Fruit fly (Drosophila melanogaster) whole organism, wandering third instar larva: ENCODE measurements around the gene BthD.

Source experiments
- Abd-B ChIP-seq: fragments of >200 bp; optimal IDR thresholded peaks from 2 replicates; lab custom pipeline; 2017; ENCODE audit warnings: missing biosample characterization, missing genetic modification characterization
- CG32264 ChIP-seq: fragments of 200-800 bp; sonication (Bioruptor generic); optimal IDR thresholded peaks from 2 replicates; lab custom pipeline; 2016; ENCODE audit warnings: missing biosample characterization, missing genetic modification characterization
- CG9705 ChIP-seq: fragments of 200-800 bp; sonication (Bioruptor generic); optimal IDR thresholded peaks from 2 replicates; lab custom pipeline; 2018; ENCODE audit warnings: missing biosample characterization, mild to moderate bottlenecking, missing genetic modification characterization
- CrebA ChIP-seq: fragments of 200-800 bp; sonication (Bioruptor generic); optimal IDR thresholded peaks from 2 replicates; lab custom pipeline; 2016; ENCODE audit warnings: missing biosample characterization, mild to moderate bottlenecking, missing genetic modification characterization, borderline replicate concordance
- Dif ChIP-seq: fragments of 200-275, 200-300 bp; sonication (Bioruptor generic); optimal IDR thresholded peaks from 2 replicates; lab custom pipeline; 2018; ENCODE audit warnings: missing biosample characterization, missing genetic modification characterization; ENCODE audit not compliant: partially characterized antibody
- GATAd ChIP-seq: sonication (Bioruptor generic); optimal IDR thresholded peaks from 2 replicates; lab custom pipeline; 2016; ENCODE audit warnings: missing biosample characterization, missing genetic modification characterization
- HLH106 ChIP-seq: fragments of 200-800 bp; optimal IDR thresholded peaks from 3 replicates; lab custom pipeline; 2019; ENCODE audit warnings: missing biosample characterization, mild to moderate bottlenecking, missing genetic modification characterization, moderate library complexity
- Hnf4 ChIP-seq: fragments of 200-800 bp; sonication (Bioruptor generic); optimal IDR thresholded peaks from 2 replicates; lab custom pipeline; 2016; ENCODE audit warnings: missing biosample characterization, mild to moderate bottlenecking, missing genetic modification characterization
- Hr78 ChIP-seq: fragments of >200 bp; optimal IDR thresholded peaks from 2 replicates; lab custom pipeline; 2017; ENCODE audit warnings: missing biosample characterization, missing genetic modification characterization
- Hr83 ChIP-seq: fragments of 200-300 bp; sonication (Bioruptor generic); optimal IDR thresholded peaks from 2 replicates; lab custom pipeline; 2016; ENCODE audit warnings: missing biosample characterization, mild to moderate bottlenecking, missing genetic modification characterization, moderate library complexity; ENCODE audit not compliant: poor library complexity, severe bottlenecking
- Jra ChIP-seq: sonication (Bioruptor generic); optimal IDR thresholded peaks from 2 replicates; lab custom pipeline; 2016; ENCODE audit warnings: missing biosample characterization, missing genetic modification characterization
- Mio ChIP-seq: sonication (Bioruptor generic); optimal IDR thresholded peaks from 2 replicates; lab custom pipeline; 2016; ENCODE audit warnings: missing biosample characterization, missing genetic modification characterization
- N ChIP-seq: fragments of >200 bp; optimal IDR thresholded peaks from 2 replicates; lab custom pipeline; 2018; ENCODE audit warnings: missing biosample characterization, missing external identifiers, missing genetic modification characterization
- OdsH ChIP-seq: fragments of 200-800 bp; sonication (Bioruptor generic); optimal IDR thresholded peaks from 2 replicates; lab custom pipeline; 2016; ENCODE audit warnings: missing biosample characterization, mild to moderate bottlenecking, missing genetic modification characterization
- Rel ChIP-seq, 2 experiments: fragments of 200-800 bp; sonication (Bioruptor generic) in 1 of 2; optimal IDR thresholded peaks; 2 replicates in 1 of 2; 3 replicates in 1 of 2; lab custom pipeline; 2016 to 2019; ENCODE audit warnings: mild to moderate bottlenecking in 2 of 2, missing biosample characterization in 2 of 2, missing genetic modification characterization in 2 of 2, moderate library complexity in 1 of 2
- Sp1 ChIP-seq: fragments of 200-800 bp; sonication (Bioruptor generic); optimal IDR thresholded peaks from 3 replicates; lab custom pipeline; 2019; ENCODE audit warnings: missing biosample characterization, mild to moderate bottlenecking, missing genetic modification characterization, moderate library complexity
- br ChIP-seq: fragments of 200-800 bp; sonication (Bioruptor generic); optimal IDR thresholded peaks from 2 replicates; lab custom pipeline; 2016; ENCODE audit warnings: missing biosample characterization, missing genetic modification characterization
- brk ChIP-seq: fragments of 200-800 bp; sonication (Bioruptor generic); optimal IDR thresholded peaks from 2 replicates; lab custom pipeline; 2016; ENCODE audit warnings: missing biosample characterization, mild to moderate bottlenecking, missing genetic modification characterization
- dl ChIP-seq, 2 experiments: fragments of 175-275, 200-275 bp in 1 of 2; fragments of 200-275 bp in 1 of 2; sonication (Bioruptor generic); optimal IDR thresholded peaks; lab custom pipeline; 2018; ENCODE audit warnings: mild to moderate bottlenecking in 2 of 2, missing biosample characterization in 2 of 2, missing genetic modification characterization in 2 of 2, moderate library complexity in 2 of 2; ENCODE audit not compliant: partially characterized antibody in 2 of 2, insufficient read depth in 1 of 2
- dmrt93B ChIP-seq: fragments of 200-800 bp; sonication (Bioruptor generic); optimal IDR thresholded peaks from 2 replicates; lab custom pipeline; 2018; ENCODE audit warnings: missing biosample characterization, mild to moderate bottlenecking, missing genetic modification characterization
- dsf ChIP-seq: sonication (Bioruptor generic); optimal IDR thresholded peaks from 2 replicates; lab custom pipeline; 2016; ENCODE audit warnings: missing biosample characterization, missing genetic modification characterization, borderline replicate concordance
- ey ChIP-seq: fragments of 200-800 bp; sonication (Bioruptor generic); optimal IDR thresholded peaks from 2 replicates; lab custom pipeline; 2016; ENCODE audit warnings: missing biosample characterization, missing genetic modification characterization
- foxo ChIP-seq, 2 experiments: fragments of 200-800 bp; sonication (Bioruptor generic); optimal IDR thresholded peaks; 2 replicates in 1 of 2; 3 replicates in 1 of 2; lab custom pipeline; 2016 to 2017; ENCODE audit warnings: missing biosample characterization in 2 of 2, missing genetic modification characterization in 2 of 2
- fru ChIP-seq: fragments of 200-800 bp; sonication (Bioruptor generic); optimal IDR thresholded peaks from 3 replicates; lab custom pipeline; 2016; ENCODE audit warnings: missing biosample characterization, mild to moderate bottlenecking, missing genetic modification characterization
- h ChIP-seq: fragments of 200-800 bp; sonication (Bioruptor generic); optimal IDR thresholded peaks from 3 replicates; lab custom pipeline; 2016; ENCODE audit warnings: missing biosample characterization, mild to moderate bottlenecking, missing genetic modification characterization
- lola ChIP-seq: fragments of >200 bp; optimal IDR thresholded peaks from 2 replicates; lab custom pipeline; 2017; ENCODE audit warnings: missing biosample characterization, missing genetic modification characterization
- pan ChIP-seq: fragments of >200 bp; optimal IDR thresholded peaks from 2 replicates; lab custom pipeline; 2017
- psq ChIP-seq: fragments of 200-800 bp; sonication (Bioruptor generic); optimal IDR thresholded peaks from 3 replicates; lab custom pipeline; 2017; ENCODE audit warnings: missing biosample characterization, mild to moderate bottlenecking, missing genetic modification characterization, moderate library complexity
- rgr ChIP-seq: fragments of 200-800 bp; sonication (Bioruptor generic); optimal IDR thresholded peaks from 3 replicates; lab custom pipeline; 2016; ENCODE audit warnings: missing biosample characterization, mild to moderate bottlenecking, missing genetic modification characterization
- sage ChIP-seq: fragments of 200-800 bp; sonication (Bioruptor generic); optimal IDR thresholded peaks from 2 replicates; lab custom pipeline; 2016; ENCODE audit warnings: missing biosample characterization, mild to moderate bottlenecking, missing genetic modification characterization
- sv ChIP-seq: fragments of 200-800 bp; sonication (Bioruptor generic); optimal IDR thresholded peaks from 3 replicates; lab custom pipeline; 2016; ENCODE audit warnings: missing biosample characterization, missing genetic modification characterization
- tai ChIP-seq: sonication (Bioruptor generic); optimal IDR thresholded peaks from 2 replicates; lab custom pipeline; 2016; ENCODE audit warnings: missing biosample characterization, missing genetic modification characterization
- usp ChIP-seq: fragments of >200 bp; optimal IDR thresholded peaks from 2 replicates; lab custom pipeline; 2017; ENCODE audit warnings: missing biosample characterization, missing genetic modification characterization
- woc ChIP-seq: sonication (Bioruptor generic); optimal IDR thresholded peaks from 2 replicates; lab custom pipeline; 2016; ENCODE audit warnings: missing biosample characterization, mild to moderate bottlenecking, missing genetic modification characterization

Gene BthD

dm6 chrX:13634254-13634999, 22.5 kb downstream of the BthD start (continued):
- TF ChIP-seq Dif (GFP tag; lab: Kevin White, UChicago) (no peak), h (GFP tag; lab: Kevin White, UChicago) (peak; percentile 82), dl (GFP tag; optimal IDR thresholded peaks at IDR 0.05; lab: Kevin White, UChicago; ENCODE audit: insufficient read depth in 1 of 2, partially characterized antibody in 2 of 2) (no peak), tai (peak; percentile 61), usp (GFP tag; lab: Kevin White, UChicago) (no peak), br (peak; percentile 71), Rel (GFP tag; optimal IDR thresholded peaks at IDR 0.05; lab: Kevin White, UChicago) (no peak), Rel (tag; optimal IDR thresholded peaks at IDR 0.05; lab: Kevin White, UChicago) (peak; percentile 42), rgr (GFP tag; lab: Kevin White, UChicago) (peak; percentile 68), N (no peak), psq (GFP tag; lab: Kevin White, UChicago) (peak; percentile 63), fru (peak; percentile 82), ey (GFP tag; lab: Kevin White, UChicago) (peak; percentile 68), foxo (GFP tag; optimal IDR thresholded peaks at IDR 0.05; lab: Kevin White, UChicago) (peak in 1 of 2 experiments; percentile 67), Mio (no peak), OdsH (peak; percentile 77), Sp1 (GFP tag; lab: Kevin White, UChicago) (peak; percentile 38), Hr83 (GFP tag; lab: Kevin White, UChicago) (peak; percentile 65)
- TF ChIP-seq, all 38 proteins: peak for 21

dm6 chrX:13635000-13635368, 23.1 kb downstream of the BthD start:
- TF ChIP-seq woc (GFP tag; lab: Kevin White, UChicago) = no peak
- TF ChIP-seq h (GFP tag; lab: Kevin White, UChicago) = peak; percentile 29
- no peak for TF ChIP-seq dmrt93B (GFP tag; lab: Kevin White, UChicago)
- no peak for TF ChIP-seq sage (GFP tag; lab: Kevin White, UChicago)
- TF ChIP-seq br = no peak

dm6 chrX:13636810-13637209, 24.9 kb downstream of the BthD start:
- no peak for TF ChIP-seq Rel (GFP tag; optimal IDR thresholded peaks at IDR 0.05; lab: Kevin White, UChicago)
- peak; percentile 62 for TF ChIP-seq Rel (tag; optimal IDR thresholded peaks at IDR 0.05; lab: Kevin White, UChicago)
- TF ChIP-seq h (GFP tag; lab: Kevin White, UChicago) = no peak
- TF ChIP-seq, all 38 proteins: peak for 1

- TF ChIP-seq dmrt93B (GFP tag; lab: Kevin White, UChicago) (no peak), Rel (GFP tag; optimal IDR thresholded peaks at IDR 0.05; lab: Kevin White, UChicago) (no peak), Rel (tag; optimal IDR thresholded peaks at IDR 0.05; lab: Kevin White, UChicago) (peak; percentile 30)
Measured at dm6 chrX:13637588-13637987, 25.7 kb downstream of the BthD start.

dm6 chrX:13639998-13640691, 28.2 kb downstream of the BthD start:
- no peak for TF ChIP-seq pan (lab: Kevin White, UChicago)
- TF ChIP-seq usp (GFP tag; lab: Kevin White, UChicago) = no peak
- TF ChIP-seq Dif (GFP tag; lab: Kevin White, UChicago) = no peak
- TF ChIP-seq CrebA (GFP tag; lab: Kevin White, UChicago) = peak; percentile 69
- peak; percentile 91 for TF ChIP-seq ey (GFP tag; lab: Kevin White, UChicago)
- peak; percentile 69 for TF ChIP-seq CG32264 (GFP tag; lab: Kevin White, UChicago)
- TF ChIP-seq Jra (GFP tag; lab: Kevin White, UChicago) = peak; percentile 21
- peak; percentile 42 for TF ChIP-seq dmrt93B (GFP tag; lab: Kevin White, UChicago)
- peak; percentile 62 for TF ChIP-seq tai
- TF ChIP-seq foxo (GFP tag; optimal IDR thresholded peaks at IDR 0.05; lab: Kevin White, UChicago) = peak; percentile 66 to 89
- peak; percentile 86 for TF ChIP-seq OdsH
- no peak for TF ChIP-seq lola (GFP tag; lab: Kevin White, UChicago)
- TF ChIP-seq Mio = peak; percentile 45
- TF ChIP-seq br = peak; percentile 92
- peak; percentile 71 for TF ChIP-seq HLH106 (tag; lab: Kevin White, UChicago)
- peak; percentile 8 for TF ChIP-seq dsf (GFP tag; lab: Kevin White, UChicago)
- peak; percentile 94 for TF ChIP-seq h (GFP tag; lab: Kevin White, UChicago)
- TF ChIP-seq woc (GFP tag; lab: Kevin White, UChicago) = peak; percentile 74
- no peak for TF ChIP-seq Abd-B (GFP tag; lab: Kevin White, UChicago)
- peak; percentile 96 for TF ChIP-seq fru
- TF ChIP-seq Sp1 (GFP tag; lab: Kevin White, UChicago) = peak; percentile 73
- peak; percentile 77 for TF ChIP-seq Rel (GFP tag; optimal IDR thresholded peaks at IDR 0.05; lab: Kevin White, UChicago)
- TF ChIP-seq Rel (tag; optimal IDR thresholded peaks at IDR 0.05; lab: Kevin White, UChicago) = no peak
- no peak for TF ChIP-seq GATAd (GFP tag; lab: Kevin White, UChicago)
- no peak for TF ChIP-seq Hr78 (GFP tag; lab: Kevin White, UChicago)
- peak; percentile 82 for TF ChIP-seq sage (GFP tag; lab: Kevin White, UChicago)
- peak; percentile 77 for TF ChIP-seq psq (GFP tag; lab: Kevin White, UChicago)
- TF ChIP-seq rgr (GFP tag; lab: Kevin White, UChicago) = peak; percentile 89
- peak; percentile 68 for TF ChIP-seq brk (GFP tag; lab: Kevin White, UChicago)
- peak; percentile 21 for TF ChIP-seq CG9705 (GFP tag; lab: Kevin White, UChicago)
- TF ChIP-seq Hnf4 (GFP tag; lab: Kevin White, UChicago) = peak; percentile 87
- peak; percentile 96 for TF ChIP-seq sv (GFP tag; lab: Kevin White, UChicago)
- no peak for TF ChIP-seq N
- TF ChIP-seq Hr83 (GFP tag; lab: Kevin White, UChicago) = peak; percentile 5
- TF ChIP-seq, all 38 proteins: peak for 25
